Fruit fly (Drosophila melanogaster): ENCODE results near the gene CG12617.

The CG12617 gene

DNA sequence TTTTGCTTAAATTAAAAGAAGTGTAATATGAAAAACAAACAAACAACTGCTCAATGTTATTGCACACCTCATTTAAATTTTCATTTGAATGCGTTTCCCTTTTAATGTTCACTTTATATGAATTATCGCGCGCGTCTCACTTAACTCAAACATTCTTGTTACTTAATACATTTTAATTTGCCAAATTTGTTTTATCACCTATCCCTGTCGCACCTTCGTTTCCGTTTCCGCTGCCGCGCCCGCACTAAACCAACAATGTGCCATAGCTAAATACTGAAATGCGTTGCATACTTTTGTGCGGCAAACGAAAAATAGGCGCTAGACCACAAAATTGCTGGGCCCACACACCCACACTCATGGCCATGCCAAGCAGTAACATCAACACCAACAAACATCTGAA, 7.3 kb upstream of the CG12617 start (continued):
- TF ChIP-seq zf30C (GFP tag; optimal IDR thresholded peaks at IDR 0.05) (no peak), MTF-1 (GFP tag; optimal IDR thresholded peaks at IDR 0.05; ENCODE audit: borderline replicate concordance) (peak; percentile 86), CG17829 (tag; optimal IDR thresholded peaks at IDR 0.05) (peak; percentile 39), CG13624 (GFP tag; optimal IDR thresholded peaks at IDR 0.05) (no peak), TFAM (GFP tag; optimal IDR thresholded peaks at IDR 0.05) (no peak), CG16779 (GFP tag; IDR thresholded peaks at IDR 0.05) (no peak), Sin3A (optimal IDR thresholded peaks at IDR 0.05) (no peak), ato (GFP tag; IDR thresholded peaks at IDR 0.05; ENCODE audit: partially characterized antibody) (no peak), Hey (tag; optimal IDR thresholded peaks at IDR 0.05) (peak; percentile 42), CG10462 (GFP tag; optimal IDR thresholded peaks at IDR 0.05) (peak; percentile 12), CG13287 (GFP tag; IDR thresholded peaks at IDR 0.05; ENCODE audit: partially characterized antibody) (no peak; the same call in 1 of the 2 replicates), B-H1 (GFP tag; IDR thresholded peaks at IDR 0.05) (no peak; the same call in 2 of the 3 replicates), Jarid2 (GFP tag; optimal IDR thresholded peaks at IDR 0.05) (peak; percentile 33), Hmx (GFP tag; optimal IDR thresholded peaks at IDR 0.05) (no peak), odd (GFP tag; optimal IDR thresholded peaks at IDR 0.05) (peak; percentile 86), CG30431 (GFP tag; optimal IDR thresholded peaks at IDR 0.05) (peak; percentile 65), chn (GFP tag; optimal IDR thresholded peaks at IDR 0.05) (peak; percentile 70), aop (GFP tag; IDR thresholded peaks at IDR 0.05) (no peak), CG4424 (GFP tag; optimal IDR thresholded peaks at IDR 0.05) (peak; percentile 50), CG7786 (GFP tag; optimal IDR thresholded peaks at IDR 0.05) (no peak), CG16863 (GFP tag; optimal IDR thresholded peaks at IDR 0.05) (peak; percentile 30), nerfin-1 (tag; optimal IDR thresholded peaks at IDR 0.05) (peak; percentile 39), BEAF-32 (GFP tag; optimal IDR thresholded peaks at IDR 0.05) (no peak), CoRest (tag; optimal IDR thresholded peaks at IDR 0.05) (peak; percentile 48), CG33213 (GFP tag; optimal IDR thresholded peaks at IDR 0.05) (no peak), otp (GFP tag; IDR thresholded peaks at IDR 0.05) (peak; percentile 78; the same call in 2 of the 3 replicates), CG8388 (GFP tag; optimal IDR thresholded peaks at IDR 0.05) (peak; percentile 72), Mad (GFP tag; optimal IDR thresholded peaks at IDR 0.05) (peak; percentile 61), CG33557 (GFP tag; optimal IDR thresholded peaks at IDR 0.05) (peak; percentile 79), sc (optimal IDR thresholded peaks at IDR 0.05) (no peak), sc (GFP tag; optimal IDR thresholded peaks at IDR 0.05) (peak; percentile 66), ftz-f1 (GFP tag; optimal IDR thresholded peaks at IDR 0.05) (no peak), sisA (GFP tag; IDR thresholded peaks at IDR 0.05) (no peak), shn (GFP tag; optimal IDR thresholded peaks at IDR 0.05) (peak; percentile 37), CG6765 (GFP tag; optimal IDR thresholded peaks at IDR 0.05) (peak; percentile 78), CG6689 (GFP tag; IDR thresholded peaks at IDR 0.05) (peak; percentile 20; the same call in 1 of the 2 replicates), CG3995 (GFP tag; optimal IDR thresholded peaks at IDR 0.05) (peak; percentile 7), Kr (GFP tag; optimal IDR thresholded peaks at IDR 0.05) (peak; percentile 74), h (optimal IDR thresholded peaks at IDR 0.05) (no peak), CG10321 (GFP tag; IDR thresholded peaks at IDR 0.05) (peak; percentile 63), Tbp (GFP tag; optimal IDR thresholded peaks at IDR 0.05) (no peak), Xrp1 (GFP tag; IDR thresholded peaks at IDR 0.05) (no peak), ap (GFP tag; IDR thresholded peaks at IDR 0.05) (peak; percentile 74), CG9727 (GFP tag; optimal IDR thresholded peaks at IDR 0.05) (no peak), ems (GFP tag; optimal IDR thresholded peaks at IDR 0.05) (no peak), Sry-δ (GFP tag; optimal IDR thresholded peaks at IDR 0.05) (no peak), pfk (GFP tag; optimal IDR thresholded peaks at IDR 0.05) (peak; percentile 34), ham (GFP tag; IDR thresholded peaks at IDR 0.05) (no peak), Dek (tag; optimal IDR thresholded peaks at IDR 0.05) (no peak), ind (GFP tag; optimal IDR thresholded peaks at IDR 0.05) (no peak), CTCF (GFP tag; optimal IDR thresholded peaks at IDR 0.05) (peak; percentile 57), ewg (GFP tag; optimal IDR thresholded peaks at IDR 0.05) (peak; percentile 50), btn (GFP tag; optimal IDR thresholded peaks at IDR 0.05) (no peak)
